Fruit fly (Drosophila melanogaster): ENCODE measurements around the gene CG43342.
A peak's percentile ranks its signal among the peaks of the same experiment; 100 is the strongest.

CG43342 gene

dm6 chr3R:22397068-22397700 is 16.0 kb downstream of the CG43342 start (continued):
- peak; percentile 67 for TF ChIP-seq knrl (GFP tag; IDR thresholded peaks at IDR 0.05; ENCODE audit: partially characterized antibody)
- no peak for TF ChIP-seq CG8290 (GFP tag; optimal IDR thresholded peaks at IDR 0.05)
- TF ChIP-seq CG8290 (tag; optimal IDR thresholded peaks at IDR 0.05), result peak in 1 of 2 experiments; percentile 16
- no peak for TF ChIP-seq Mrtf (GFP tag; IDR thresholded peaks at IDR 0.05)
- no peak for TF ChIP-seq prd (optimal IDR thresholded peaks at IDR 0.05)
- no peak for TF ChIP-seq prd (GFP tag; IDR thresholded peaks at IDR 0.05)
- TF ChIP-seq CG10431 (GFP tag; optimal IDR thresholded peaks at IDR 0.05), result peak; percentile 53
- TF ChIP-seq CG4360 (GFP tag; IDR thresholded peaks at IDR 0.05), result 0 out of 2 replicates have a peak, but pooled peaks have one; percentile 16
- TF ChIP-seq grn (GFP tag; optimal IDR thresholded peaks at IDR 0.05), result no peak
- TF ChIP-seq Sox102F (GFP tag; optimal IDR thresholded peaks at IDR 0.05), result no peak
- peak; percentile 81 for TF ChIP-seq CG8478 (optimal IDR thresholded peaks at IDR 0.05)
- TF ChIP-seq CG16813 (GFP tag; IDR thresholded peaks at IDR 0.05; ENCODE audit: partially characterized antibody), result peak; percentile 80
- peak; percentile 19; the same call in 1 of the 2 replicates for TF ChIP-seq CG2129 (GFP tag; IDR thresholded peaks at IDR 0.05; ENCODE audit: partially characterized antibody)
- peak; percentile 86 for TF ChIP-seq nerfin-2 (GFP tag; IDR thresholded peaks at IDR 0.05; ENCODE audit: partially characterized antibody)
- peak in 1 of 2 experiments; percentile 93 for TF ChIP-seq Dfd (GFP tag; optimal IDR thresholded peaks at IDR 0.05)
- TF ChIP-seq nmo (GFP tag; optimal IDR thresholded peaks at IDR 0.05), result peak; percentile 22
- TF ChIP-seq CG13287 (GFP tag; IDR thresholded peaks at IDR 0.05; ENCODE audit: partially characterized antibody), result peak; percentile 54; the same call in 1 of the 2 replicates
- TF ChIP-seq CG6854 (GFP tag; optimal IDR thresholded peaks at IDR 0.05), result no peak
- peak; percentile 37 for TF ChIP-seq HmgZ (tag; optimal IDR thresholded peaks at IDR 0.05)
- TF ChIP-seq hb (GFP tag; IDR thresholded peaks at IDR 0.05; ENCODE audit: partially characterized antibody), result peak; percentile 84
- no peak for TF ChIP-seq pfk (GFP tag; optimal IDR thresholded peaks at IDR 0.05)
- peak; percentile 96 for TF ChIP-seq CG42726 (GFP tag; IDR thresholded peaks at IDR 0.05; ENCODE audit: partially characterized antibody)
- TF ChIP-seq HHEX (GFP tag; optimal IDR thresholded peaks at IDR 0.05), result no peak
- TF ChIP-seq amos (GFP tag; IDR thresholded peaks at IDR 0.05; ENCODE audit: partially characterized antibody), result peak; percentile 77
- no peak for TF ChIP-seq Dbx (GFP tag; IDR thresholded peaks at IDR 0.05)
- peak; percentile 99 for TF ChIP-seq CG31365 (tag; optimal IDR thresholded peaks at IDR 0.05)
- no peak for TF ChIP-seq H15 (GFP tag; IDR thresholded peaks at IDR 0.05)
- no peak for TF ChIP-seq toy (GFP tag; IDR thresholded peaks at IDR 0.05)
- 0 out of 2 replicates have a peak, but pooled peaks have one; percentile 27 for TF ChIP-seq Atf6 (GFP tag; IDR thresholded peaks at IDR 0.05)
- peak; percentile 5 for TF ChIP-seq CG14710 (tag; optimal IDR thresholded peaks at IDR 0.05)
- peak; percentile 63 for TF ChIP-seq Med (GFP tag)
- TF ChIP-seq Dll (GFP tag; IDR thresholded peaks at IDR 0.05; ENCODE audit: partially characterized antibody), result 0 out of 4 replicates have a peak, but pooled peaks have one; percentile 56
- TF ChIP-seq sens (GFP tag), result peak; percentile 68
- peak; percentile 83 for TF ChIP-seq HLH4C (GFP tag; IDR thresholded peaks at IDR 0.05; ENCODE audit: partially characterized antibody)
- TF ChIP-seq hkb (optimal IDR thresholded peaks at IDR 0.05), result peak; percentile 55
- no peak for TF ChIP-seq hkb (GFP tag; IDR thresholded peaks at IDR 0.05)
- peak; percentile 62; the same call in 1 of the 2 replicates for TF ChIP-seq sna (GFP tag; IDR thresholded peaks at IDR 0.05; ENCODE audit: partially characterized antibody)
- peak; percentile 44; the same call in 1 of the 2 replicates for TF ChIP-seq inv (GFP tag; IDR thresholded peaks at IDR 0.05; ENCODE audit: partially characterized antibody)
- peak; percentile 21 for TF ChIP-seq CG10147 (GFP tag; optimal IDR thresholded peaks at IDR 0.05)
- TF ChIP-seq CTCF (GFP tag; optimal IDR thresholded peaks at IDR 0.05), result peak; percentile 55
- peak in 1 of 2 experiments; percentile 99 for TF ChIP-seq Pdp1 (GFP tag; optimal IDR thresholded peaks at IDR 0.05)
- TF ChIP-seq Scr (GFP tag; IDR thresholded peaks at IDR 0.05; ENCODE audit: partially characterized antibody), result peak; percentile 68
- TF ChIP-seq CG1529 (GFP tag; optimal IDR thresholded peaks at IDR 0.05), result no peak
- peak; percentile 94 for TF ChIP-seq CG6791 (GFP tag; IDR thresholded peaks at IDR 0.05; ENCODE audit: partially characterized antibody)
- TF ChIP-seq ftz-f1 (GFP tag; optimal IDR thresholded peaks at IDR 0.05), result peak; percentile 84
- no peak for TF ChIP-seq gsb (GFP tag; IDR thresholded peaks at IDR 0.05)
- TF ChIP-seq chinmo (GFP tag; IDR thresholded peaks at IDR 0.05; ENCODE audit: partially characterized antibody), result peak; percentile 95
